Fruit fly (Drosophila melanogaster) whole organism, embryonic: ENCODE measurements around the gene enc.
A peak's percentile ranks its signal among the peaks of the same experiment; 100 is the strongest.

Experiments
- ATbp ChIP-seq: fragments of 200-800 bp; sonication (Bioruptor generic); optimal IDR thresholded peaks from 2 replicates; lab custom pipeline; 2017; ENCODE audit warnings: missing biosample characterization, mild to moderate bottlenecking, missing genetic modification characterization, missing genetic modification reagents
- CG10543 ChIP-seq: fragments of 200-800 bp; sonication (Bioruptor generic); optimal IDR thresholded peaks from 3 replicates; lab custom pipeline; 2017; ENCODE audit warnings: missing biosample characterization, mild to moderate bottlenecking, missing genetic modification characterization, moderate library complexity
- CG11504 ChIP-seq: fragments of 200-800 bp; sonication (Bioruptor generic); optimal IDR thresholded peaks from 3 replicates; lab custom pipeline; 2019; ENCODE audit warnings: missing biosample characterization, mild to moderate bottlenecking, missing genetic modification characterization, moderate library complexity
- CG11695 ChIP-seq: fragments of 200-800 bp; sonication (Bioruptor generic); IDR thresholded peaks from 3 replicates; pipeline ENCODE4 v1.3.6; 2022; ENCODE audit warnings: missing biosample characterization, missing genetic modification characterization
- CG14014 ChIP-seq: fragments of 200-800 bp; sonication (Bioruptor generic); IDR thresholded peaks from 2 replicates; pipeline ENCODE4 v1.3.6; 2022; ENCODE audit warnings: missing biosample characterization, missing genetic modification characterization
- CG14860 ChIP-seq: fragments of 200-800 bp; sonication (Bioruptor generic); IDR thresholded peaks from 3 replicates; pipeline ENCODE4 v1.3.6; 2022; ENCODE audit warnings: missing biosample characterization, missing genetic modification characterization; ENCODE audit not compliant: partially characterized antibody
- CG15073 ChIP-seq: fragments of 200-800 bp; sonication (Bioruptor generic); optimal IDR thresholded peaks from 2 replicates; lab custom pipeline; 2016; ENCODE audit warnings: missing biosample characterization, missing genetic modification characterization
- CG1603 ChIP-seq: fragments of 200-800 bp; sonication (Bioruptor generic); optimal IDR thresholded peaks from 2 replicates; lab custom pipeline; 2019; ENCODE audit warnings: missing biosample characterization, mild to moderate bottlenecking, missing genetic modification characterization, moderate library complexity
- CG16813 ChIP-seq: fragments of 200-800 bp; sonication (Bioruptor generic); IDR thresholded peaks from 3 replicates; pipeline ENCODE4 v1.3.6; 2022; ENCODE audit warnings: missing biosample characterization, missing genetic modification characterization; ENCODE audit not compliant: partially characterized antibody
- CG17612 ChIP-seq: fragments of 200-800 bp; sonication (Bioruptor generic); IDR thresholded peaks from 2 replicates; pipeline ENCODE4 v1.3.6; 2022; ENCODE audit warnings: missing biosample characterization, missing genetic modification characterization
- CG18599 ChIP-seq: fragments of 200-800 bp; sonication (Bioruptor generic); optimal IDR thresholded peaks from 3 replicates; lab custom pipeline; 2017; ENCODE audit warnings: missing biosample characterization, missing genetic modification characterization, mild to moderate bottlenecking, moderate library complexity, missing genetic modification reagents
- CG18619 ChIP-seq: fragments of 200-800 bp; sonication (Bioruptor generic); optimal IDR thresholded peaks from 3 replicates; lab custom pipeline; 2017; ENCODE audit warnings: missing biosample characterization, mild to moderate bottlenecking, missing genetic modification characterization
- CG18764 ChIP-seq: fragments of 200-800 bp; sonication (Bioruptor generic); optimal IDR thresholded peaks from 3 replicates; lab custom pipeline; 2016; ENCODE audit warnings: missing biosample characterization, missing genetic modification characterization
- CG32767 ChIP-seq: fragments of 200-800 bp; sonication (Bioruptor generic); IDR thresholded peaks from 2 replicates; pipeline ENCODE4 v1.3.6; 2022; ENCODE audit warnings: missing biosample characterization, missing genetic modification characterization
- CG5180 ChIP-seq: fragments of 200-800 bp; sonication (Bioruptor generic); optimal IDR thresholded peaks from 3 replicates; lab custom pipeline; 2017; ENCODE audit warnings: missing biosample characterization, missing genetic modification characterization, mild to moderate bottlenecking, moderate library complexity, missing genetic modification reagents
- CG6175 ChIP-seq: fragments of 200-800 bp; sonication (Bioruptor generic); IDR thresholded peaks from 3 replicates; pipeline ENCODE4 v1.3.6; 2022; ENCODE audit warnings: missing biosample characterization, missing genetic modification characterization
- CG7839 ChIP-seq: fragments of 200-800 bp; sonication (Bioruptor generic); optimal IDR thresholded peaks from 3 replicates; lab custom pipeline; 2018; ENCODE audit warnings: missing biosample characterization, mild to moderate bottlenecking, missing genetic modification characterization, moderate library complexity
- CG8765 ChIP-seq: fragments of 200-800 bp; sonication (Bioruptor generic); IDR thresholded peaks from 2 replicates; pipeline ENCODE4 v1.3.6; 2022; ENCODE audit warnings: missing biosample characterization, missing genetic modification characterization
- CHES-1-like ChIP-seq: fragments of 200-800 bp; sonication (Bioruptor generic); optimal IDR thresholded peaks from 2 replicates; lab custom pipeline; 2016; ENCODE audit warnings: missing biosample characterization, missing genetic modification characterization
- Dll ChIP-seq: fragments of 200-800 bp; sonication (Bioruptor generic); IDR thresholded peaks from 4 replicates; pipeline ENCODE4 v1.3.6; 2022; ENCODE audit warnings: missing biosample characterization, missing genetic modification characterization; ENCODE audit not compliant: partially characterized antibody
- Dref ChIP-seq: fragments of 200-800 bp; sonication (Bioruptor generic); IDR thresholded peaks from 2 replicates; pipeline ENCODE4 v1.3.6; 2022; ENCODE audit warnings: missing biosample characterization, missing genetic modification characterization
- Fer2 ChIP-seq: fragments of 200-800 bp; sonication (Bioruptor generic); optimal IDR thresholded peaks from 2 replicates; lab custom pipeline; 2018; ENCODE audit warnings: missing biosample characterization, mild to moderate bottlenecking, missing genetic modification characterization, moderate library complexity
- Kr ChIP-seq: fragments of 200-800 bp; sonication (Bioruptor generic); optimal IDR thresholded peaks from 2 replicates; lab custom pipeline; 2017; ENCODE audit warnings: missing biosample characterization, mild to moderate bottlenecking, missing genetic modification characterization
- Max ChIP-seq: fragments of 200-800 bp; sonication (Bioruptor generic); optimal IDR thresholded peaks from 2 replicates; lab custom pipeline; 2016; ENCODE audit warnings: missing biosample characterization, mild to moderate bottlenecking, missing genetic modification characterization
- Meics ChIP-seq: fragments of 200-800 bp; sonication (Bioruptor generic); optimal IDR thresholded peaks from 2 replicates; lab custom pipeline; 2017; ENCODE audit warnings: missing biosample characterization, mild to moderate bottlenecking, missing genetic modification characterization
- NC2α ChIP-seq: fragments of 200-800 bp; sonication (Bioruptor generic); optimal IDR thresholded peaks from 2 replicates; lab custom pipeline; 2016; ENCODE audit warnings: missing biosample characterization, missing genetic modification characterization
- Nf-YC ChIP-seq: fragments of 200-800 bp; optimal IDR thresholded peaks from 3 replicates; lab custom pipeline; 2019; ENCODE audit warnings: missing biosample characterization, mild to moderate bottlenecking, missing genetic modification characterization, moderate library complexity
- Oli ChIP-seq: fragments of 200-800 bp; sonication (Bioruptor generic); optimal IDR thresholded peaks from 2 replicates; lab custom pipeline; 2018; ENCODE audit warnings: missing biosample characterization, mild to moderate bottlenecking, missing genetic modification characterization, moderate library complexity
- PHDP ChIP-seq: fragments of 200-800 bp; sonication (Bioruptor generic); optimal IDR thresholded peaks from 3 replicates; lab custom pipeline; 2018; ENCODE audit warnings: missing biosample characterization, mild to moderate bottlenecking, missing genetic modification characterization, moderate library complexity
- Rx ChIP-seq: fragments of 200-800 bp; sonication (Bioruptor generic); IDR thresholded peaks from 2 replicates; pipeline ENCODE4 v1.3.6; 2022; ENCODE audit warnings: missing biosample characterization, missing genetic modification characterization
- Six4 ChIP-seq: fragments of 200-800 bp; sonication (Bioruptor generic); optimal IDR thresholded peaks from 2 replicates; lab custom pipeline; 2016; ENCODE audit warnings: missing biosample characterization, missing genetic modification characterization
- ab ChIP-seq: fragments of 200-800 bp; sonication (Bioruptor generic); optimal IDR thresholded peaks from 2 replicates; lab custom pipeline; 2016; ENCODE audit warnings: missing biosample characterization, missing genetic modification characterization
- ac ChIP-seq: fragments of 200-800 bp; sonication (Bioruptor generic); optimal IDR thresholded peaks from 3 replicates; lab custom pipeline; 2017; ENCODE audit warnings: missing biosample characterization, mild to moderate bottlenecking, missing genetic modification characterization
- ap ChIP-seq: fragments of 200-800 bp; sonication (Bioruptor generic); IDR thresholded peaks from 2 replicates; pipeline ENCODE4 v1.3.6; 2022; ENCODE audit warnings: missing biosample characterization, missing genetic modification characterization
- bowl ChIP-seq: fragments of 200-800 bp; sonication (Bioruptor generic); IDR thresholded peaks from 2 replicates; pipeline ENCODE4 v1.3.6; 2022; ENCODE audit warnings: missing biosample characterization, missing genetic modification characterization
- cad ChIP-seq: fragments of >200 bp; optimal IDR thresholded peaks from 2 replicates; lab custom pipeline; 2017; ENCODE audit warnings: missing biosample characterization, missing genetic modification characterization
- ci ChIP-seq: fragments of 200-800 bp; sonication (Bioruptor generic); IDR thresholded peaks from 3 replicates; pipeline ENCODE4 v1.3.6; 2022; ENCODE audit warnings: missing biosample characterization, missing genetic modification characterization
- ewg ChIP-seq: fragments of 200-800 bp; sonication (Bioruptor generic); optimal IDR thresholded peaks from 3 replicates; lab custom pipeline; 2017; ENCODE audit warnings: mild to moderate bottlenecking, missing biosample characterization, missing genetic modification reagents, missing genetic modification characterization
- fru ChIP-seq: fragments of >200 bp; optimal IDR thresholded peaks from 2 replicates; lab custom pipeline; 2017
- ftz-f1 ChIP-seq: fragments of 200-800 bp; sonication (Bioruptor generic); optimal IDR thresholded peaks from 2 replicates; lab custom pipeline; 2016; ENCODE audit warnings: missing biosample characterization, missing genetic modification characterization
- gt ChIP-seq: fragments of 200-800 bp; sonication (Bioruptor generic); IDR thresholded peaks from 2 replicates; pipeline ENCODE4 v1.3.6; 2022; ENCODE audit warnings: missing biosample characterization, missing genetic modification characterization
- hb ChIP-seq: fragments of 200-800 bp; sonication (Bioruptor generic); IDR thresholded peaks from 3 replicates; pipeline ENCODE4 v1.3.6; 2022; ENCODE audit warnings: missing biosample characterization, missing genetic modification characterization; ENCODE audit not compliant: partially characterized antibody
- insv ChIP-seq, 2 experiments: fragments of 200-800 bp; sonication (Bioruptor generic); optimal IDR thresholded peaks; 3 replicates each; lab custom pipeline; 2016 to 2018; ENCODE audit warnings: missing biosample characterization in 2 of 2, missing genetic modification characterization in 2 of 2
- knrl ChIP-seq: fragments of 200-800 bp; sonication (Bioruptor generic); IDR thresholded peaks from 3 replicates; pipeline ENCODE4 v1.3.6; 2022; ENCODE audit warnings: missing biosample characterization, missing genetic modification characterization; ENCODE audit not compliant: partially characterized antibody
- pnt ChIP-seq: fragments of 200-800 bp; sonication (Bioruptor generic); optimal IDR thresholded peaks from 3 replicates; lab custom pipeline; 2016; ENCODE audit warnings: missing biosample characterization, missing genetic modification characterization
- ro ChIP-seq: fragments of 200-800 bp; sonication (Bioruptor generic); IDR thresholded peaks from 2 replicates; pipeline ENCODE4 v1.3.6; 2022; ENCODE audit warnings: missing biosample characterization, missing genetic modification characterization
- sens ChIP-seq: fragments of 200-800 bp; sonication (Bioruptor generic); peaks from one replicate; lab custom pipeline; 2016; ENCODE audit warnings: missing biosample characterization, missing genetic modification characterization
- trh ChIP-seq: fragments of 200-800 bp; sonication (Bioruptor generic); optimal IDR thresholded peaks from 2 replicates; lab custom pipeline; 2016; ENCODE audit warnings: missing biosample characterization, missing genetic modification characterization
- usp ChIP-seq: fragments of >200 bp; optimal IDR thresholded peaks from 2 replicates; lab custom pipeline; 2017; ENCODE audit warnings: missing biosample characterization, missing genetic modification characterization
- yki ChIP-seq: fragments of >200 bp; optimal IDR thresholded peaks from 3 replicates; lab custom pipeline; 2018

Gene enc

dm6 chr3L:3814010-3814833, 4.3 kb upstream of the enc start, which contains the start of gene Scsalpha1 (continued):
- TF ChIP-seq cad (no peak), Oli (tag; lab: Kevin White, UChicago) (peak; percentile 55), CG10543 (GFP tag; lab: Kevin White, UChicago) (no peak), ATbp (GFP tag; lab: Kevin White, UChicago) (peak; percentile 20), Rx (GFP tag; lab: Robert Waterston, UW) (no peak), Six4 (GFP tag; lab: Kevin White, UChicago) (no peak), Meics (GFP tag; lab: Kevin White, UChicago) (peak; percentile 37), CG11504 (tag; lab: Kevin White, UChicago) (no peak), CHES-1-like (no peak), CG14014 (GFP tag; lab: Robert Waterston, UW) (peak; percentile 57; the same call in 1 of the 2 replicates), PHDP (tag; lab: Kevin White, UChicago) (peak; percentile 41), CG16813 (GFP tag; lab: Robert Waterston, UW) (peak; percentile 100), ap (GFP tag; lab: Robert Waterston, UW) (no peak; the same call in 1 of the 2 replicates), CG5180 (peak; percentile 1), ewg (no peak), gt (GFP tag; lab: Robert Waterston, UW) (no peak), CG11695 (peak; percentile 63), trh (GFP tag; lab: Kevin White, UChicago) (no peak), Dref (peak; percentile 99), CG18619 (GFP tag; lab: Kevin White, UChicago) (peak; percentile 3), knrl (GFP tag; lab: Robert Waterston, UW) (peak; percentile 99), CG1603 (peak; percentile 74), Nf-YC (tag; lab: Kevin White, UChicago) (peak; percentile 15), Dll (GFP tag; lab: Robert Waterston, UW) (peak; percentile 97), Kr (GFP tag; lab: Kevin White, UChicago) (no peak), Max (GFP tag; lab: Kevin White, UChicago) (no peak), hb (GFP tag; lab: Robert Waterston, UW) (peak; percentile 99), bowl (no peak), CG17612 (GFP tag; lab: Robert Waterston, UW) (peak; percentile 18; the same call in 1 of the 2 replicates), CG18764 (peak; percentile 6), ci (GFP tag; lab: Robert Waterston, UW) (peak; percentile 76), CG14860 (GFP tag; lab: Robert Waterston, UW) (peak; percentile 98), ro (no peak), CG7839 (peak; percentile 6), Fer2 (tag; lab: Kevin White, UChicago) (no peak), CG15073 (GFP tag; lab: Kevin White, UChicago) (no peak), ftz-f1 (GFP tag; lab: Kevin White, UChicago) (peak; percentile 84), usp (no peak), fru (lab: Kevin White, UChicago) (no peak), CG8765 (peak; percentile 45; the same call in 1 of the 2 replicates), pnt (GFP tag; lab: Kevin White, UChicago) (no peak), insv (GFP tag; optimal IDR thresholded peaks at IDR 0.05; lab: Kevin White, UChicago) (no peak), CG32767 (GFP tag; lab: Robert Waterston, UW) (peak; percentile 61), ac (GFP tag; lab: Kevin White, UChicago) (no peak), ab (no peak), CG6175 (GFP tag; lab: Robert Waterston, UW) (no peak), yki (lab: Kevin White, UChicago) (no peak), sens (GFP tag; lab: Kevin White, UChicago) (peak; percentile 65), NC2α (GFP tag; lab: Kevin White, UChicago) (no peak), CG18599 (GFP tag; lab: Kevin White, UChicago) (no peak)
